Worm (Caenorhabditis elegans) whole organism, young adult: ENCODE measurements around the gene srx-14.

ENCODE experiments used
- B0261.1 ChIP-seq: sonication (generic microtip); optimal IDR thresholded peaks from 2 replicates; lab custom pipeline; 2016; ENCODE audit warnings: mild to moderate bottlenecking, missing genetic modification characterization, moderate library complexity, missing compliant biosample characterization
- B0336.3 ChIP-seq: fragments of 200-800 bp; sonication (Bioruptor generic); IDR thresholded peaks from 2 replicates; pipeline ENCODE4 v1.3.6; 2022; ENCODE audit warnings: missing genetic modification characterization, missing compliant biosample characterization
- C17E4.6 ChIP-seq: fragments of 200-800 bp; sonication (Bioruptor generic); IDR thresholded peaks from 2 replicates; pipeline ENCODE4 v1.3.6; 2022; ENCODE audit warnings: missing genetic modification reagents, missing genetic modification characterization, missing compliant biosample characterization
- F10E7.11 ChIP-seq: sonication (generic microtip); optimal IDR thresholded peaks from 2 replicates; lab custom pipeline; 2017; ENCODE audit warnings: mild to moderate bottlenecking, missing genetic modification characterization, moderate library complexity, missing compliant biosample characterization
- F23B12.7 ChIP-seq: sonication (generic microtip); optimal IDR thresholded peaks from 2 replicates; lab custom pipeline; 2017; ENCODE audit warnings: missing genetic modification characterization, mild to moderate bottlenecking, missing compliant biosample characterization, antibody characterized with exemption, moderate library complexity; ENCODE audit not compliant: insufficient read depth
- F37B4.10 ChIP-seq: fragments of 200-800 bp; sonication (Bioruptor generic); IDR thresholded peaks from 2 replicates; pipeline ENCODE4 v1.3.6; 2022; ENCODE audit warnings: missing genetic modification characterization, missing compliant biosample characterization
- F39B2.1 ChIP-seq: fragments of 200-800 bp; sonication (Bioruptor generic); IDR thresholded peaks from 2 replicates; pipeline ENCODE4 v1.3.6; 2022; ENCODE audit warnings: missing genetic modification reagents, missing genetic modification characterization, missing compliant biosample characterization
- F49E8.2 ChIP-seq: sonication (generic microtip); optimal IDR thresholded peaks from 3 replicates; lab custom pipeline; 2017; ENCODE audit warnings: missing genetic modification characterization, mild to moderate bottlenecking, missing compliant biosample characterization, antibody characterized with exemption, moderate library complexity; ENCODE audit not compliant: insufficient read depth
- T07F8.4 ChIP-seq: sonication (generic microtip); optimal IDR thresholded peaks from 2 replicates; lab custom pipeline; 2016; ENCODE audit warnings: mild to moderate bottlenecking, missing genetic modification characterization, moderate library complexity, missing compliant biosample characterization
- T26A5.8 ChIP-seq: sonication (generic microtip); optimal IDR thresholded peaks from 2 replicates; lab custom pipeline; 2016; ENCODE audit warnings: missing genetic modification characterization, missing compliant biosample characterization
- Y53F4B.3 ChIP-seq: fragments of 200-800 bp; sonication (Bioruptor generic); IDR thresholded peaks from 2 replicates; pipeline ENCODE4 v1.3.6; 2022; ENCODE audit warnings: missing genetic modification reagents, missing genetic modification characterization, missing compliant biosample characterization
- Y53G8AR.9 ChIP-seq: fragments of 200-800 bp; sonication (Bioruptor generic); conservative IDR thresholded peaks from 2 replicates; pipeline ENCODE4 v1.3.6; 2022; ENCODE audit warnings: missing genetic modification reagents, missing genetic modification characterization, missing compliant biosample characterization
- Y79H2A.3 ChIP-seq: fragments of 200-800 bp; sonication (Bioruptor generic); conservative IDR thresholded peaks from 2 replicates; pipeline ENCODE4 v1.3.6; 2022; ENCODE audit warnings: missing genetic modification reagents, missing genetic modification characterization, missing compliant biosample characterization
- ama-1 ChIP-seq, 3 experiments: fragments of 150-350 bp in 1 of 3; sonication (generic microtip) in 2 of 3; optimal IDR thresholded peaks; 2 replicates each; lab custom pipeline; 2014 to 2018; ENCODE audit warnings: missing biosample characterization in 2 of 3, missing genetic modification characterization in 2 of 3, missing genetic modification reagents in 2 of 3
- athp-1 ChIP-seq: sonication (generic microtip); optimal IDR thresholded peaks from 2 replicates; lab custom pipeline; 2017; ENCODE audit warnings: mild to moderate bottlenecking, missing genetic modification characterization, missing compliant biosample characterization
- bed-2 ChIP-seq: fragments of 200-800 bp; sonication (Bioruptor generic); IDR thresholded peaks from 2 replicates; pipeline ENCODE4 v1.3.6; 2022; ENCODE audit warnings: missing genetic modification reagents, missing genetic modification characterization, missing compliant biosample characterization
- ceh-27 ChIP-seq: fragments of 200-800 bp; sonication (Bioruptor generic); optimal IDR thresholded peaks from 2 replicates; lab custom pipeline; 2018; ENCODE audit warnings: mild to moderate bottlenecking, missing genetic modification characterization, moderate library complexity, missing compliant biosample characterization
- ceh-40 ChIP-seq: fragments of 200-800 bp; sonication (Bioruptor generic); IDR thresholded peaks from 2 replicates; pipeline ENCODE4 v1.3.6; 2022; ENCODE audit warnings: missing genetic modification characterization, missing compliant biosample characterization
- die-1 ChIP-seq: sonication (generic microtip); optimal IDR thresholded peaks from 2 replicates; lab custom pipeline; 2016; ENCODE audit warnings: missing genotype, mild to moderate bottlenecking, missing genetic modification characterization, missing compliant biosample characterization
- dpl-1 ChIP-seq: fragments of 150-350 bp; optimal IDR thresholded peaks from 2 replicates; lab custom pipeline; 2014; ENCODE audit warnings: missing biosample characterization, missing genetic modification reagents, missing genetic modification characterization
- hmg-20 ChIP-seq: fragments of 200-800 bp; sonication (Bioruptor generic); IDR thresholded peaks from 2 replicates; pipeline ENCODE4 v1.3.6; 2022; ENCODE audit warnings: missing genetic modification reagents, missing genetic modification characterization, missing compliant biosample characterization
- lag-1 ChIP-seq: fragments of 200-800 bp; sonication (Bioruptor generic); IDR thresholded peaks from 2 replicates; pipeline ENCODE4 v1.3.6; 2022; ENCODE audit warnings: missing genetic modification reagents, missing genetic modification characterization, missing compliant biosample characterization
- let-526 ChIP-seq: fragments of 200-800 bp; sonication (Bioruptor generic); IDR thresholded peaks from 2 replicates; pipeline ENCODE4 v1.3.6; 2022; ENCODE audit warnings: missing genetic modification reagents, missing genetic modification characterization, missing compliant biosample characterization
- lin-35 ChIP-seq, 3 experiments: fragments of 150-350 bp in 2 of 3; sonication (generic microtip) in 1 of 3; optimal IDR thresholded peaks; 2 replicates each; lab custom pipeline; 2014 to 2018; ENCODE audit warnings: missing biosample characterization in 3 of 3, missing genetic modification characterization in 3 of 3, missing genetic modification reagents in 3 of 3
- lin-40 ChIP-seq: sonication (generic microtip); optimal IDR thresholded peaks from 2 replicates; lab custom pipeline; 2016; ENCODE audit warnings: missing genetic modification characterization, mild to moderate bottlenecking, missing compliant biosample characterization, missing genotype, missing genetic modification reagents
- lin-54 ChIP-seq: fragments of 200-800 bp; sonication (Bioruptor generic); optimal IDR thresholded peaks from 2 replicates; lab custom pipeline; 2018; ENCODE audit warnings: mild to moderate bottlenecking, missing genetic modification characterization, missing compliant biosample characterization
- lsl-1 ChIP-seq: fragments of 200-800 bp; sonication (Bioruptor generic); optimal IDR thresholded peaks from 2 replicates; lab custom pipeline; 2018; ENCODE audit warnings: mild to moderate bottlenecking, missing genetic modification characterization, moderate library complexity, missing compliant biosample characterization
- madf-10 ChIP-seq: sonication (generic microtip); optimal IDR thresholded peaks from 2 replicates; lab custom pipeline; 2016; ENCODE audit warnings: mild to moderate bottlenecking, missing genetic modification characterization, missing compliant biosample characterization
- madf-3 ChIP-seq: fragments of 200-800 bp; sonication (Bioruptor generic); IDR thresholded peaks from 2 replicates; pipeline ENCODE4 v1.3.6; 2022; ENCODE audit warnings: missing genetic modification reagents, missing genetic modification characterization, missing compliant biosample characterization
- madf-6 ChIP-seq: fragments of 200-800 bp; sonication (Bioruptor generic); IDR thresholded peaks from 2 replicates; pipeline ENCODE4 v1.3.6; 2022; ENCODE audit warnings: missing genetic modification reagents, missing genetic modification characterization, missing compliant biosample characterization
- mcd-1 ChIP-seq: fragments of 200-800 bp; sonication (Bioruptor generic); IDR thresholded peaks from 2 replicates; pipeline ENCODE4 v1.3.6; 2022; ENCODE audit warnings: missing genetic modification reagents, missing genetic modification characterization, missing compliant biosample characterization
- mel-28 ChIP-seq: sonication (generic microtip); optimal IDR thresholded peaks from 2 replicates; lab custom pipeline; 2016; ENCODE audit warnings: borderline replicate concordance, mild to moderate bottlenecking, missing genetic modification characterization, missing compliant biosample characterization
- nhr-27 ChIP-seq: fragments of 200-800 bp; sonication (Bioruptor generic); optimal IDR thresholded peaks from 2 replicates; lab custom pipeline; 2018; ENCODE audit warnings: mild to moderate bottlenecking, missing genetic modification characterization, moderate library complexity, missing compliant biosample characterization
- pha-4 ChIP-seq: fragments of 150-350 bp; sonication (generic microtip); optimal IDR thresholded peaks from 2 replicates; lab custom pipeline; 2014; ENCODE audit warnings: missing biosample characterization, missing genetic modification reagents, missing genetic modification characterization
- rec-8 ChIP-seq, 2 experiments: sonication (generic microtip); optimal IDR thresholded peaks; 2 replicates each; lab custom pipeline; 2016; ENCODE audit warnings: mild to moderate bottlenecking in 2 of 2, missing genetic modification characterization in 2 of 2, missing genetic modification reagents in 2 of 2, missing genotype in 2 of 2, missing biosample characterization in 1 of 2, missing compliant biosample characterization in 1 of 2, moderate library complexity in 1 of 2
- tbp1 ChIP-seq: fragments of 200-800 bp; sonication (Bioruptor generic); optimal IDR thresholded peaks from 2 replicates; lab custom pipeline; 2018; ENCODE audit warnings: mild to moderate bottlenecking, missing genetic modification characterization, missing compliant biosample characterization
- xnd-1 ChIP-seq: sonication (generic microtip); optimal IDR thresholded peaks from 2 replicates; lab custom pipeline; 2016; ENCODE audit warnings: missing genotype, missing genetic modification reagents, missing genetic modification characterization, missing compliant biosample characterization
- zim-3 ChIP-seq: sonication (generic microtip); optimal IDR thresholded peaks from 2 replicates; lab custom pipeline; 2017; ENCODE audit warnings: mild to moderate bottlenecking, missing genetic modification characterization, moderate library complexity, missing compliant biosample characterization
- ztf-25 ChIP-seq: fragments of 200-800 bp; sonication (Bioruptor generic); IDR thresholded peaks from 2 replicates; pipeline ENCODE4 v1.3.6; 2022; ENCODE audit warnings: missing genetic modification reagents, missing genetic modification characterization, missing compliant biosample characterization
- ztf-26 ChIP-seq: sonication (generic microtip); optimal IDR thresholded peaks from 2 replicates; lab custom pipeline; 2017; ENCODE audit warnings: missing genetic modification characterization, missing compliant biosample characterization

The srx-14 gene

DNA sequence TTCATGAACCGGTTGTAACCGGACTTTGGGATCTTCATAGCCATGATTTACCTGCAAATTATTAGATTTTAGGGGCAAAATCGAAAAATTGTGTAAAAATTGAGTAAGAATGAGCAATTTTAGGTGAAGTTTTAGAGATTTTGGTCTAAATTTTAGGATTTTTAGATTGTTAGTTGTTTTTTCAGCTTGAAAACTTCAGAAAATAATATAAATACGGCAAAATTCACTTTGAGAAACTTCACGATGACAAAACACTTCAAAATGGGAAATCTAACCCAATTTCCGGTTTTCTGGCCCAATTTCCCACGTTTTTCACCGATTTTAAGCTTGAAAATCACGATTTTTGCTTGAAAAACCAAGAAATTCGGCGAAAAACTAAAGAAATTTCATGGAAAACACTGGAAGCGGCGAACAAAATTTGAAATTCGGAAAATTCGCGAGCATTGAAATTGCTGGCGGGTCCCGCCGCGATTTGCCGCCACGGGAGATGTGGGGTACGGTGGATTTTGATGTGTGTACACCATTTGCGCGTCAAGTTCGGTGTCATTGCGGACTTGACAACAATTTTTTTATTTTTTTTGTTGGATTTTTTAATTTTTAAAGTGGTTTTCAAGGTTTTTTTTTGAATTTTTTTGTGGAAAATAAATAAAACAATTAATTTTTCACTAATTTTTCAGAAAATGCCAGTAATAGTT, 19.5 kb downstream of the srx-14 start, which contains the start of the genes cct-8 and Y55F3AR.2 (continued):
- TF ChIP-seq lin-35 (GFP tag; optimal IDR thresholded peaks at IDR 0.05; lab: Kevin White, UChicago) (peak; percentile 59 to 97 (median 88)), lsl-1 (peak; percentile 100), ceh-40 (peak; percentile 67; the same call in 1 of the 2 replicates), mel-28 (peak; percentile 91), T26A5.8 (tag; lab: Kevin White, UChicago) (peak; percentile 82), lin-54 (peak; percentile 99), dpl-1 (GFP tag; lab: Kevin White, UChicago) (peak; percentile 82), F23B12.7 (tag; lab: Kevin White, UChicago) (peak; percentile 90), rec-8 (tag; optimal IDR thresholded peaks at IDR 0.05; lab: Kevin White, UChicago) (peak; percentile 35 to 38), ceh-27 (GFP tag; lab: Kevin White, UChicago) (peak; percentile 96), xnd-1 (tag; lab: Kevin White, UChicago) (peak; percentile 78), let-526 (peak; percentile 96), F49E8.2 (tag; lab: Kevin White, UChicago) (peak; percentile 95), ztf-26 (tag; lab: Kevin White, UChicago) (peak; percentile 98), Y79H2A.3 (GFP tag; lab: Robert Waterston, UW) (peak; percentile 82), madf-10 (tag; lab: Kevin White, UChicago) (peak; percentile 89), C17E4.6 (GFP tag; lab: Robert Waterston, UW) (peak; percentile 97), athp-1 (tag; lab: Kevin White, UChicago) (peak; percentile 99), T07F8.4 (peak; percentile 4), zim-3 (tag; lab: Kevin White, UChicago) (peak; percentile 82), F10E7.11 (peak; percentile 94), F37B4.10 (no peak), Y53F4B.3 (GFP tag; lab: Robert Waterston, UW) (peak; percentile 62; the same call in 1 of the 2 replicates), bed-2 (GFP tag; lab: Robert Waterston, UW) (no peak), nhr-27 (tag; lab: Kevin White, UChicago) (peak; percentile 37), B0261.1 (peak; percentile 45), Y53G8AR.9 (GFP tag; lab: Robert Waterston, UW) (peak; percentile 100), ama-1 (optimal IDR thresholded peaks at IDR 0.05; lab: Kevin White, UChicago) (no peak), ama-1 (GFP tag; optimal IDR thresholded peaks at IDR 0.05; lab: Kevin White, UChicago) (peak in 1 of 2 experiments; percentile 44), pha-4 (tag; lab: Kevin White, UChicago) (peak; percentile 88), hmg-20 (GFP tag; lab: Robert Waterston, UW) (peak; percentile 96), die-1 (tag; lab: Kevin White, UChicago) (peak; percentile 12), B0336.3 (GFP tag; lab: Robert Waterston, UW) (peak; percentile 99), lag-1 (GFP tag; lab: Robert Waterston, UW) (0 out of 2 replicates have a peak, but pooled peaks have one; percentile 74), lin-40 (tag; lab: Kevin White, UChicago) (peak; percentile 98), ztf-25 (GFP tag; lab: Robert Waterston, UW) (peak; percentile 71; the same call in 1 of the 2 replicates), madf-6 (GFP tag; lab: Robert Waterston, UW) (peak; percentile 98), tbp1 (GFP tag; lab: Kevin White, UChicago) (peak; percentile 79), madf-3 (GFP tag; lab: Robert Waterston, UW) (peak; percentile 97), mcd-1 (peak; percentile 99), F39B2.1 (GFP tag; lab: Robert Waterston, UW) (peak; percentile 94)
